Worm (Caenorhabditis elegans) whole organism, young adult: Measurements from ENCODE around the gene ZK550.2.

Experiments
- B0035.1 ChIP-seq: sonication (generic microtip); optimal IDR thresholded peaks from 2 replicates; lab custom pipeline; 2016; ENCODE audit warnings: missing genetic modification characterization, mild to moderate bottlenecking, missing compliant biosample characterization, missing genotype, missing genetic modification reagents
- C06A6.2 ChIP-seq: fragments of 200-800 bp; sonication (Bioruptor generic); conservative IDR thresholded peaks from 2 replicates; pipeline ENCODE4 v1.3.6; 2022; ENCODE audit warnings: missing genetic modification characterization, missing compliant biosample characterization
- F39B2.1 ChIP-seq: fragments of 200-800 bp; sonication (Bioruptor generic); IDR thresholded peaks from 2 replicates; pipeline ENCODE4 v1.3.6; 2022; ENCODE audit warnings: missing genetic modification reagents, missing genetic modification characterization, missing compliant biosample characterization
- F49E8.2 ChIP-seq: sonication (generic microtip); optimal IDR thresholded peaks from 3 replicates; lab custom pipeline; 2017; ENCODE audit warnings: missing genetic modification characterization, mild to moderate bottlenecking, missing compliant biosample characterization, antibody characterized with exemption, moderate library complexity; ENCODE audit not compliant: insufficient read depth
- F55B11.4 ChIP-seq: sonication (generic microtip); optimal IDR thresholded peaks from 2 replicates; lab custom pipeline; 2016; ENCODE audit warnings: missing compliant biosample characterization, missing genetic modification characterization, borderline replicate concordance; ENCODE audit not compliant: insufficient read depth
- F57C9.4 ChIP-seq: sonication (generic microtip); optimal IDR thresholded peaks from 2 replicates; lab custom pipeline; 2017; ENCODE audit warnings: mild to moderate bottlenecking, missing genetic modification characterization, missing compliant biosample characterization
- T26A5.8 ChIP-seq: sonication (generic microtip); optimal IDR thresholded peaks from 2 replicates; lab custom pipeline; 2016; ENCODE audit warnings: missing genetic modification characterization, missing compliant biosample characterization
- Y53G8AR.9 ChIP-seq: fragments of 200-800 bp; sonication (Bioruptor generic); conservative IDR thresholded peaks from 2 replicates; pipeline ENCODE4 v1.3.6; 2022; ENCODE audit warnings: missing genetic modification reagents, missing genetic modification characterization, missing compliant biosample characterization
- Y67H2A.10 ChIP-seq: fragments of 200-800 bp; sonication (Bioruptor generic); conservative IDR thresholded peaks from 2 replicates; pipeline ENCODE4 v1.3.6; 2022; ENCODE audit warnings: missing genetic modification reagents, missing genetic modification characterization, missing compliant biosample characterization
- ama-1 ChIP-seq, 3 experiments: fragments of 150-350 bp in 1 of 3; sonication (generic microtip) in 2 of 3; optimal IDR thresholded peaks; 2 replicates each; lab custom pipeline; 2014 to 2018; ENCODE audit warnings: missing biosample characterization in 2 of 3, missing genetic modification characterization in 2 of 3, missing genetic modification reagents in 2 of 3
- athp-1 ChIP-seq: sonication (generic microtip); optimal IDR thresholded peaks from 2 replicates; lab custom pipeline; 2017; ENCODE audit warnings: mild to moderate bottlenecking, missing genetic modification characterization, missing compliant biosample characterization
- attf-3 ChIP-seq: fragments of 200-800 bp; sonication (Bioruptor generic); conservative IDR thresholded peaks from 2 replicates; pipeline ENCODE4 v1.3.6; 2022; ENCODE audit warnings: missing genetic modification reagents, missing genetic modification characterization, missing compliant biosample characterization
- bed-1 ChIP-seq: fragments of 200-800 bp; sonication (Bioruptor generic); IDR thresholded peaks from 2 replicates; pipeline ENCODE4 v1.3.6; 2022; ENCODE audit warnings: missing genetic modification reagents, missing genetic modification characterization, missing compliant biosample characterization
- bed-2 ChIP-seq: fragments of 200-800 bp; sonication (Bioruptor generic); IDR thresholded peaks from 2 replicates; pipeline ENCODE4 v1.3.6; 2022; ENCODE audit warnings: missing genetic modification reagents, missing genetic modification characterization, missing compliant biosample characterization
- ceh-100 ChIP-seq: fragments of 200-800 bp; sonication (Bioruptor generic); IDR thresholded peaks from 2 replicates; pipeline ENCODE4 v1.3.6; 2022; ENCODE audit warnings: missing genetic modification reagents, missing genetic modification characterization, missing compliant biosample characterization
- ceh-27 ChIP-seq: fragments of 200-800 bp; sonication (Bioruptor generic); optimal IDR thresholded peaks from 2 replicates; lab custom pipeline; 2018; ENCODE audit warnings: mild to moderate bottlenecking, missing genetic modification characterization, moderate library complexity, missing compliant biosample characterization
- ceh-40 ChIP-seq: fragments of 200-800 bp; sonication (Bioruptor generic); IDR thresholded peaks from 2 replicates; pipeline ENCODE4 v1.3.6; 2022; ENCODE audit warnings: missing genetic modification characterization, missing compliant biosample characterization
- ceh-79 ChIP-seq: sonication (generic microtip); optimal IDR thresholded peaks from 2 replicates; lab custom pipeline; 2017; ENCODE audit warnings: mild to moderate bottlenecking, missing genetic modification characterization, missing compliant biosample characterization
- die-1 ChIP-seq: sonication (generic microtip); optimal IDR thresholded peaks from 2 replicates; lab custom pipeline; 2016; ENCODE audit warnings: missing genotype, mild to moderate bottlenecking, missing genetic modification characterization, missing compliant biosample characterization
- hlh-12 ChIP-seq: sonication (generic microtip); optimal IDR thresholded peaks from 2 replicates; lab custom pipeline; 2016; ENCODE audit warnings: missing genetic modification characterization, missing compliant biosample characterization
- hrde-1 ChIP-seq: sonication (generic microtip); optimal IDR thresholded peaks from 2 replicates; lab custom pipeline; 2016; ENCODE audit warnings: missing genetic modification characterization, mild to moderate bottlenecking, missing compliant biosample characterization, moderate library complexity, missing genotype, missing genetic modification reagents, borderline replicate concordance
- lag-1 ChIP-seq: fragments of 200-800 bp; sonication (Bioruptor generic); IDR thresholded peaks from 2 replicates; pipeline ENCODE4 v1.3.6; 2022; ENCODE audit warnings: missing genetic modification reagents, missing genetic modification characterization, missing compliant biosample characterization
- let-526 ChIP-seq: fragments of 200-800 bp; sonication (Bioruptor generic); IDR thresholded peaks from 2 replicates; pipeline ENCODE4 v1.3.6; 2022; ENCODE audit warnings: missing genetic modification reagents, missing genetic modification characterization, missing compliant biosample characterization
- lin-40 ChIP-seq: sonication (generic microtip); optimal IDR thresholded peaks from 2 replicates; lab custom pipeline; 2016; ENCODE audit warnings: missing genetic modification characterization, mild to moderate bottlenecking, missing compliant biosample characterization, missing genotype, missing genetic modification reagents
- lin-54 ChIP-seq: fragments of 200-800 bp; sonication (Bioruptor generic); optimal IDR thresholded peaks from 2 replicates; lab custom pipeline; 2018; ENCODE audit warnings: mild to moderate bottlenecking, missing genetic modification characterization, missing compliant biosample characterization
- lsl-1 ChIP-seq: fragments of 200-800 bp; sonication (Bioruptor generic); optimal IDR thresholded peaks from 2 replicates; lab custom pipeline; 2018; ENCODE audit warnings: mild to moderate bottlenecking, missing genetic modification characterization, moderate library complexity, missing compliant biosample characterization
- lsy-27 ChIP-seq: sonication (generic microtip); optimal IDR thresholded peaks from 2 replicates; lab custom pipeline; 2017; ENCODE audit warnings: missing genetic modification characterization, mild to moderate bottlenecking, missing compliant biosample characterization, antibody characterized with exemption, missing genotype, borderline replicate concordance; ENCODE audit not compliant: insufficient read depth
- madf-3 ChIP-seq: fragments of 200-800 bp; sonication (Bioruptor generic); IDR thresholded peaks from 2 replicates; pipeline ENCODE4 v1.3.6; 2022; ENCODE audit warnings: missing genetic modification reagents, missing genetic modification characterization, missing compliant biosample characterization
- madf-8 ChIP-seq: fragments of 200-800 bp; sonication (Bioruptor generic); conservative IDR thresholded peaks from 2 replicates; pipeline ENCODE4 v1.3.6; 2022; ENCODE audit warnings: missing genetic modification reagents, missing genetic modification characterization, missing compliant biosample characterization
- mcd-1 ChIP-seq: fragments of 200-800 bp; sonication (Bioruptor generic); IDR thresholded peaks from 2 replicates; pipeline ENCODE4 v1.3.6; 2022; ENCODE audit warnings: missing genetic modification reagents, missing genetic modification characterization, missing compliant biosample characterization
- mxl-1 ChIP-seq: sonication (generic microtip); optimal IDR thresholded peaks from 2 replicates; lab custom pipeline; 2016; ENCODE audit warnings: missing genetic modification characterization, missing compliant biosample characterization
- nfya-1 ChIP-seq: sonication (generic microtip); optimal IDR thresholded peaks from 2 replicates; lab custom pipeline; 2017; ENCODE audit warnings: antibody characterized with exemption, missing compliant biosample characterization, missing genetic modification characterization, borderline replicate concordance; ENCODE audit not compliant: insufficient read depth
- nhr-179 ChIP-seq: sonication (generic microtip); optimal IDR thresholded peaks from 2 replicates; lab custom pipeline; 2016; ENCODE audit warnings: mild to moderate bottlenecking, missing genetic modification characterization, missing compliant biosample characterization
- nhr-80 ChIP-seq: sonication (generic microtip); optimal IDR thresholded peaks from 2 replicates; lab custom pipeline; 2016; ENCODE audit warnings: missing genetic modification characterization, missing compliant biosample characterization
- nhr-90 ChIP-seq: sonication (generic microtip); optimal IDR thresholded peaks from 2 replicates; lab custom pipeline; 2016; ENCODE audit warnings: missing genotype, mild to moderate bottlenecking, missing genetic modification characterization, missing compliant biosample characterization
- pha-4 ChIP-seq: fragments of 150-350 bp; sonication (generic microtip); optimal IDR thresholded peaks from 2 replicates; lab custom pipeline; 2014; ENCODE audit warnings: missing biosample characterization, missing genetic modification reagents, missing genetic modification characterization
- rec-8 ChIP-seq, 2 experiments: sonication (generic microtip); optimal IDR thresholded peaks; 2 replicates each; lab custom pipeline; 2016; ENCODE audit warnings: mild to moderate bottlenecking in 2 of 2, missing genetic modification characterization in 2 of 2, missing genetic modification reagents in 2 of 2, missing genotype in 2 of 2, missing biosample characterization in 1 of 2, missing compliant biosample characterization in 1 of 2, moderate library complexity in 1 of 2
- sea-2 ChIP-seq: fragments of 200-800 bp; sonication (Bioruptor generic); IDR thresholded peaks from 2 replicates; pipeline ENCODE4 v1.3.6; 2022; ENCODE audit warnings: missing genetic modification characterization, missing compliant biosample characterization
- snpc-1.1 ChIP-seq: sonication (generic microtip); optimal IDR thresholded peaks from 2 replicates; lab custom pipeline; 2017; ENCODE audit warnings: missing genetic modification characterization, mild to moderate bottlenecking, missing compliant biosample characterization, antibody characterized with exemption, moderate library complexity, missing genotype, missing genetic modification reagents; ENCODE audit not compliant: insufficient read depth
- snpc-1.3 ChIP-seq: sonication (generic microtip); optimal IDR thresholded peaks from 2 replicates; lab custom pipeline; 2017; ENCODE audit warnings: missing genetic modification characterization, mild to moderate bottlenecking, missing compliant biosample characterization, antibody characterized with exemption, moderate library complexity, missing genotype, missing genetic modification reagents; ENCODE audit not compliant: insufficient read depth
- somi-1 ChIP-seq: fragments of 200-800 bp; sonication (Bioruptor generic); optimal IDR thresholded peaks from 2 replicates; lab custom pipeline; 2018; ENCODE audit warnings: mild to moderate bottlenecking, missing genetic modification characterization, missing compliant biosample characterization
- tbp1 ChIP-seq: fragments of 200-800 bp; sonication (Bioruptor generic); optimal IDR thresholded peaks from 2 replicates; lab custom pipeline; 2018; ENCODE audit warnings: mild to moderate bottlenecking, missing genetic modification characterization, missing compliant biosample characterization
- zfh-2 ChIP-seq: fragments of 200-800 bp; sonication (Bioruptor generic); conservative IDR thresholded peaks from 2 replicates; pipeline ENCODE4 v1.3.6; 2022; ENCODE audit warnings: missing genetic modification reagents, missing genetic modification characterization, missing compliant biosample characterization
- ztf-18 ChIP-seq: sonication (generic microtip); optimal IDR thresholded peaks from 2 replicates; lab custom pipeline; 2016; ENCODE audit warnings: missing genotype, mild to moderate bottlenecking, missing genetic modification characterization, missing compliant biosample characterization
- ztf-25 ChIP-seq: fragments of 200-800 bp; sonication (Bioruptor generic); IDR thresholded peaks from 2 replicates; pipeline ENCODE4 v1.3.6; 2022; ENCODE audit warnings: missing genetic modification reagents, missing genetic modification characterization, missing compliant biosample characterization
- ztf-28 ChIP-seq: fragments of 200-800 bp; sonication (Bioruptor generic); IDR thresholded peaks from 2 replicates; pipeline ENCODE4 v1.3.6; 2022; ENCODE audit warnings: missing genetic modification reagents, missing genetic modification characterization, missing compliant biosample characterization
- ztf-6 ChIP-seq: fragments of 200-800 bp; sonication (Bioruptor generic); IDR thresholded peaks from 2 replicates; pipeline ENCODE4 v1.3.6; 2022; ENCODE audit warnings: missing genetic modification reagents, missing genetic modification characterization, missing compliant biosample characterization

Gene ZK550.2

ce11 chrIV:17278363-17278762 lies 33.0 kb downstream of the ZK550.2 start:
- TF ChIP-seq lin-40 (tag; lab: Kevin White, UChicago) (peak; percentile 99), F57C9.4 (tag; lab: Kevin White, UChicago) (no peak), madf-8 (GFP tag; lab: Robert Waterston, UW) (peak; percentile 61), mxl-1 (tag; lab: Kevin White, UChicago) (no peak), lag-1 (GFP tag; lab: Robert Waterston, UW) (no peak), ama-1 (optimal IDR thresholded peaks at IDR 0.05; lab: Kevin White, UChicago) (peak; percentile 44), ama-1 (GFP tag; optimal IDR thresholded peaks at IDR 0.05; lab: Kevin White, UChicago) (peak in 1 of 2 experiments; percentile 74), bed-2 (GFP tag; lab: Robert Waterston, UW) (peak; percentile 77), hrde-1 (tag; lab: Kevin White, UChicago) (peak; percentile 74), lsl-1 (peak; percentile 64), bed-1 (GFP tag; lab: Robert Waterston, UW) (no peak), hlh-12 (no peak), rec-8 (tag; optimal IDR thresholded peaks at IDR 0.05; lab: Kevin White, UChicago) (no peak), F49E8.2 (tag; lab: Kevin White, UChicago) (peak; percentile 88), ztf-18 (tag; lab: Kevin White, UChicago) (peak; percentile 78), snpc-1.1 (tag; lab: Kevin White, UChicago) (no peak), ztf-25 (GFP tag; lab: Robert Waterston, UW) (0 out of 2 replicates have a peak, but pooled peaks have one; percentile 33), nfya-1 (no peak), mcd-1 (GFP tag; lab: Robert Waterston, UW) (peak; percentile 92), pha-4 (tag; lab: Kevin White, UChicago) (peak; percentile 97), snpc-1.3 (tag; lab: Kevin White, UChicago) (peak; percentile 61), ceh-40 (GFP tag; lab: Robert Waterston, UW) (peak; percentile 71; the same call in 1 of the 2 replicates), B0035.1 (tag; lab: Kevin White, UChicago) (peak; percentile 91), madf-3 (GFP tag; lab: Robert Waterston, UW) (peak; percentile 94), F55B11.4 (tag; lab: Kevin White, UChicago) (no peak), attf-3 (GFP tag; lab: Robert Waterston, UW) (peak; percentile 74), die-1 (tag; lab: Kevin White, UChicago) (peak; percentile 24), somi-1 (GFP tag; lab: Kevin White, UChicago) (peak; percentile 98), athp-1 (tag; lab: Kevin White, UChicago) (peak; percentile 96), ceh-79 (tag; lab: Kevin White, UChicago) (peak; percentile 79), lin-54 (GFP tag; lab: Kevin White, UChicago) (peak; percentile 93), zfh-2 (0 out of 2 replicates have a peak, but pooled peaks have one; percentile 31), Y67H2A.10 (GFP tag; lab: Robert Waterston, UW) (peak; percentile 97), ceh-27 (GFP tag; lab: Kevin White, UChicago) (peak; percentile 96), sea-2 (GFP tag; lab: Robert Waterston, UW) (peak; percentile 73; the same call in 1 of the 2 replicates), T26A5.8 (tag; lab: Kevin White, UChicago) (peak; percentile 5), tbp1 (GFP tag; lab: Kevin White, UChicago) (peak; percentile 80), ztf-28 (GFP tag; lab: Robert Waterston, UW) (peak; percentile 92), nhr-90 (tag; lab: Kevin White, UChicago) (peak; percentile 64), Y53G8AR.9 (GFP tag; lab: Robert Waterston, UW) (peak; percentile 97), ceh-100 (GFP tag; lab: Robert Waterston, UW) (peak; percentile 81), nhr-80 (tag; lab: Kevin White, UChicago) (peak; percentile 49), C06A6.2 (GFP tag; lab: Robert Waterston, UW) (peak; percentile 91), F39B2.1 (no peak), ztf-6 (GFP tag; lab: Robert Waterston, UW) (peak; percentile 94), lsy-27 (tag; lab: Kevin White, UChicago) (peak; percentile 1), let-526 (GFP tag; lab: Robert Waterston, UW) (peak; percentile 98), nhr-179 (tag; lab: Kevin White, UChicago) (no peak)
